Worm (Caenorhabditis elegans): ENCODE measurements around the gene pqn-32.

DNA sequence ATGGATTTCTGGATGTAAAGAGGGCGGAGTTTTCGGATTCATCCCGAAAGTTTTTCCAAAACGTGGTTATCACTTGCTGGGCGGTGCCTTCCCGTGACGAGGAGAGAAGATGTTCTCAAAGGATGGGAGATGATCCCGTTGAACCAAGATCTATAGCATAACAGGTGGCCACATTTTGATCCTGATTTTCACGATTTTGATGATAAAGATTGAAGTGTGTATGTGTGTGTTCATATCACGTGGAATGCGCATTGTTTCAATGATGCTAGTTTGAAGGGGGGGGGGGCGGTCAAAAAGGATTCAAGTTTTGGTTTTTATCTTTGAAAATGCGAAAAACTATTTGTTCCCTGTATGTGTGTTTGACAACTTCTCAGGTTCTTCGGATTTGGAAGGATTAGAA, 37.4 kb downstream of the pqn-32 start, which contains the start of gene mltn-1:
- TF ChIP-seq ama-1 (optimal IDR thresholded peaks at IDR 0.05) = no peak
- no peak for TF ChIP-seq ceh-82 (tag; optimal IDR thresholded peaks at IDR 0.05)
- no peak for TF ChIP-seq lin-13 (GFP tag; optimal IDR thresholded peaks at IDR 0.05)
- TF ChIP-seq snpc-4 (tag; optimal IDR thresholded peaks at IDR 0.05) = no peak
- no peak for TF ChIP-seq ztf-11 (tag; optimal IDR thresholded peaks at IDR 0.05)
- no peak for TF ChIP-seq nhr-12 (tag; optimal IDR thresholded peaks at IDR 0.05)
- no peak for TF ChIP-seq lin-39 (tag; optimal IDR thresholded peaks at IDR 0.05)
- no peak for TF ChIP-seq dmd-4 (tag; optimal IDR thresholded peaks at IDR 0.05)
- no peak for TF ChIP-seq elt-1 (tag; optimal IDR thresholded peaks at IDR 0.05)

Data from whole organism, L2 larva.